Worm (Caenorhabditis elegans) whole organism, mixed stage, embryonic: ENCODE measurements around the gene sup-35.

ENCODE experiments used
- M03D4.4 ChIP-seq: sonication (generic microtip); optimal IDR thresholded peaks from 2 replicates; lab custom pipeline; 2017; ENCODE audit warnings: mild to moderate bottlenecking, missing genetic modification characterization, missing compliant biosample characterization
- bed-3 ChIP-seq: fragments of 200-800 bp; sonication (Bioruptor generic); optimal IDR thresholded peaks from 3 replicates; lab custom pipeline; 2018; ENCODE audit warnings: mild to moderate bottlenecking, missing genetic modification characterization, moderate library complexity, missing compliant biosample characterization
- blmp-1 ChIP-seq: fragments of 150-350 bp; optimal IDR thresholded peaks from 2 replicates; lab custom pipeline; 2014; ENCODE audit warnings: missing biosample characterization, missing genetic modification characterization
- ceh-39 ChIP-seq: fragments of 150-350 bp; optimal IDR thresholded peaks from 2 replicates; lab custom pipeline; 2014; ENCODE audit warnings: missing biosample characterization, missing genetic modification characterization
- ceh-83 ChIP-seq: fragments of 200-800 bp; sonication (Bioruptor generic); optimal IDR thresholded peaks from 2 replicates; lab custom pipeline; 2018; ENCODE audit warnings: mild to moderate bottlenecking, missing genetic modification characterization, missing compliant biosample characterization
- cnd-1 ChIP-seq: fragments of 200-800 bp; sonication (Bioruptor generic); optimal IDR thresholded peaks from 2 replicates; lab custom pipeline; 2018; ENCODE audit warnings: mild to moderate bottlenecking, missing genetic modification characterization, missing compliant biosample characterization
- drap-1 ChIP-seq: fragments of 200-800 bp; sonication (Bioruptor generic); optimal IDR thresholded peaks from 3 replicates; lab custom pipeline; 2018; ENCODE audit warnings: mild to moderate bottlenecking, missing genetic modification characterization, missing compliant biosample characterization
- elt-1 ChIP-seq: sonication (generic microtip); optimal IDR thresholded peaks from 2 replicates; lab custom pipeline; 2017; ENCODE audit warnings: missing genetic modification characterization, mild to moderate bottlenecking, missing compliant biosample characterization, antibody characterized with exemption, moderate library complexity, borderline replicate concordance; ENCODE audit not compliant: insufficient read depth
- elt-3 ChIP-seq: fragments of 150-350 bp; optimal IDR thresholded peaks from 2 replicates; lab custom pipeline; 2014; ENCODE audit warnings: missing biosample characterization, missing genetic modification characterization
- ham-2 ChIP-seq: fragments of 200-800 bp; sonication (Bioruptor generic); optimal IDR thresholded peaks from 2 replicates; lab custom pipeline; 2018; ENCODE audit warnings: mild to moderate bottlenecking, missing genetic modification characterization, missing compliant biosample characterization
- hlh-1 ChIP-seq: fragments of 150-350 bp; optimal IDR thresholded peaks from 2 replicates; lab custom pipeline; 2014; ENCODE audit warnings: missing biosample characterization, missing genetic modification reagents, missing genetic modification characterization
- lin-13 ChIP-seq: fragments of 150-350 bp; optimal IDR thresholded peaks from 2 replicates; lab custom pipeline; 2014; ENCODE audit warnings: missing biosample characterization, missing genetic modification characterization
- lin-32 ChIP-seq: fragments of 200-800 bp; sonication (Bioruptor generic); optimal IDR thresholded peaks from 2 replicates; lab custom pipeline; 2018; ENCODE audit warnings: mild to moderate bottlenecking, missing genetic modification characterization, missing compliant biosample characterization
- lsy-2 ChIP-seq: fragments of 150-350 bp; optimal IDR thresholded peaks from 2 replicates; lab custom pipeline; 2014; ENCODE audit warnings: missing biosample characterization, missing genetic modification characterization
- mab-5 ChIP-seq: fragments of 150-350 bp; optimal IDR thresholded peaks from 2 replicates; lab custom pipeline; 2014; ENCODE audit warnings: missing biosample characterization, missing genetic modification characterization
- mep-1 ChIP-seq: fragments of 150-350 bp; optimal IDR thresholded peaks from 2 replicates; lab custom pipeline; 2017; ENCODE audit warnings: missing biosample characterization, missing genetic modification reagents, missing genetic modification characterization, inconsistent platforms
- mls-2 ChIP-seq: sonication (generic microtip); optimal IDR thresholded peaks from 2 replicates; lab custom pipeline; 2016; ENCODE audit warnings: mild to moderate bottlenecking, missing genetic modification characterization, moderate library complexity, missing compliant biosample characterization
- nhr-12 ChIP-seq: fragments of 150-350 bp; optimal IDR thresholded peaks from 2 replicates; lab custom pipeline; 2014; ENCODE audit warnings: missing biosample characterization, missing genetic modification characterization
- nhr-2 ChIP-seq: fragments of 150-350 bp; optimal IDR thresholded peaks from 2 replicates; lab custom pipeline; 2014; ENCODE audit warnings: missing biosample characterization, missing genetic modification characterization
- nhr-237 ChIP-seq: fragments of 150-350 bp; optimal IDR thresholded peaks from 2 replicates; lab custom pipeline; 2014; ENCODE audit warnings: missing biosample characterization, missing genetic modification characterization
- nhr-28 ChIP-seq: fragments of 150-350 bp; optimal IDR thresholded peaks from 2 replicates; lab custom pipeline; 2014; ENCODE audit warnings: missing biosample characterization, missing genetic modification characterization
- nhr-76 ChIP-seq: sonication (generic microtip); optimal IDR thresholded peaks from 2 replicates; lab custom pipeline; 2017; ENCODE audit warnings: missing biosample characterization, missing genetic modification characterization
- pha-4 ChIP-seq: fragments of 150-350 bp; optimal IDR thresholded peaks from 2 replicates; lab custom pipeline; 2018; ENCODE audit warnings: missing biosample characterization, missing genetic modification reagents, missing genetic modification characterization
- sem-2 ChIP-seq: fragments of 200-800 bp; sonication (Bioruptor generic); optimal IDR thresholded peaks from 2 replicates; lab custom pipeline; 2018; ENCODE audit warnings: mild to moderate bottlenecking, missing genetic modification characterization, missing compliant biosample characterization
- snpc-4 ChIP-seq: fragments of 150-350 bp; optimal IDR thresholded peaks from 2 replicates; lab custom pipeline; 2014; ENCODE audit warnings: missing biosample characterization, missing genetic modification characterization
- sptf-1 ChIP-seq: sonication (generic microtip); optimal IDR thresholded peaks from 2 replicates; lab custom pipeline; 2017; ENCODE audit warnings: mild to moderate bottlenecking, missing genetic modification characterization, moderate library complexity, missing compliant biosample characterization
- tbx-8 ChIP-seq: fragments of 200-800 bp; sonication (Bioruptor generic); optimal IDR thresholded peaks from 2 replicates; lab custom pipeline; 2018; ENCODE audit warnings: mild to moderate bottlenecking, missing genetic modification characterization, moderate library complexity, missing compliant biosample characterization
- unc-120 ChIP-seq: sonication (generic microtip); optimal IDR thresholded peaks from 2 replicates; lab custom pipeline; 2017; ENCODE audit warnings: missing genetic modification characterization, missing compliant biosample characterization; ENCODE audit not compliant: poor library complexity, severe bottlenecking
- unc-39 ChIP-seq: fragments of 150-350 bp; optimal IDR thresholded peaks from 2 replicates; lab custom pipeline; 2014; ENCODE audit warnings: missing biosample characterization, missing genetic modification characterization
- unc-62 ChIP-seq: fragments of 150-350 bp; optimal IDR thresholded peaks from 2 replicates; lab custom pipeline; 2014; ENCODE audit warnings: missing biosample characterization, missing genetic modification reagents, missing genetic modification characterization
- zip-8 ChIP-seq: fragments of 150-350 bp; optimal IDR thresholded peaks from 2 replicates; lab custom pipeline; 2014; ENCODE audit warnings: missing biosample characterization, missing genetic modification characterization

sup-35 gene

DNA sequence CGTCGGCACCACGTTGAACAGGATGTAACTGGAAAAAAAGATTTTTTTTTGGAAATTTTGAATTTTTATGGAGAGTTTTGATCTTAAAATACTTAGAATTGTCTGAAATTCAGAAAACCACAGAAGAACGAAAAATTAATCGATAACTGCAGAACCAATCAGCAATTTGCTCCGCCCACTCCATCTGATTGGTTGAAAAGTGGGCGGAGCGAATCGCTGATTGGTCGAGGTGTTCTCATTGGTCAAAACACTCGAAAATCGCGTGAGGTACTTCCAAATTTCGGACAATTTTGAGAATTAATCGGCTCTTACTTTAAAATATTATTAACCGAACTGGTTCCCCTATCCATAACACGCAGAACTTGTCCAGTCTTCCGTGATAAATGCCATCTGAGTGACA is 23.3 kb downstream of the sup-35 start:
- TF ChIP-seq bed-3 (GFP tag; lab: Kevin White, UChicago) (no peak), elt-3 (tag; lab: Kevin White, UChicago) (no peak), nhr-2 (no peak), nhr-76 (tag; lab: Kevin White, UChicago) (no peak), lin-13 (tag; lab: Kevin White, UChicago) (no peak), sem-2 (no peak), lin-32 (GFP tag; lab: Kevin White, UChicago) (no peak), M03D4.4 (tag; lab: Kevin White, UChicago) (no peak), lsy-2 (no peak), unc-39 (tag; lab: Kevin White, UChicago) (no peak), pha-4 (tag; lab: Kevin White, UChicago) (no peak)

- TF ChIP-seq lin-32 (GFP tag; lab: Kevin White, UChicago) (no peak), ham-2 (GFP tag; lab: Kevin White, UChicago) (no peak), nhr-12 (tag; lab: Kevin White, UChicago) (no peak), mls-2 (tag; lab: Kevin White, UChicago) (peak; percentile 18), cnd-1 (peak; percentile 46), sptf-1 (peak; percentile 56), unc-120 (tag; lab: Kevin White, UChicago) (no peak), elt-1 (tag; lab: Kevin White, UChicago) (no peak)
Measured at ce11 chrIII:11093489-11093888, 25.5 kb downstream of the sup-35 start.

- TF ChIP-seq M03D4.4 (tag; lab: Kevin White, UChicago) = peak; percentile 6
- no peak for TF ChIP-seq ham-2 (GFP tag; lab: Kevin White, UChicago)
- TF ChIP-seq blmp-1 (tag; lab: Kevin White, UChicago) = no peak
- peak; percentile 78 for TF ChIP-seq sptf-1
- peak; percentile 43 for TF ChIP-seq cnd-1
- peak; percentile 34 for TF ChIP-seq bed-3 (GFP tag; lab: Kevin White, UChicago)
- peak; percentile 67 for TF ChIP-seq lin-32 (GFP tag; lab: Kevin White, UChicago)
- TF ChIP-seq, all 35 proteins: peak for 5
Measured at ce11 chrIII:11091651-11092278, 27.3 kb downstream of the sup-35 start.

ce11 chrIII:11090870-11091386 is 28.1 kb downstream of the sup-35 start:
- TF ChIP-seq zip-8 (tag; lab: Kevin White, UChicago) (no peak), blmp-1 (tag; lab: Kevin White, UChicago) (no peak), M03D4.4 (tag; lab: Kevin White, UChicago) (no peak), sptf-1 (no peak)

- TF ChIP-seq nhr-28 (tag; lab: Kevin White, UChicago) = no peak
- TF ChIP-seq pha-4 (tag; lab: Kevin White, UChicago) = no peak
- TF ChIP-seq nhr-2 = peak; percentile 49
- TF ChIP-seq sem-2 = no peak
- no peak for TF ChIP-seq M03D4.4 (tag; lab: Kevin White, UChicago)
- TF ChIP-seq mep-1 (tag; lab: Kevin White, UChicago) = no peak
- peak; percentile 37 for TF ChIP-seq lin-13 (tag; lab: Kevin White, UChicago)
- TF ChIP-seq zip-8 (tag; lab: Kevin White, UChicago) = peak; percentile 65
Measured at ce11 chrIII:11090112-11090648, 28.8 kb downstream of the sup-35 start.

ce11 chrIII:11088187-11088586 is 30.8 kb downstream of the sup-35 start, which contains the start of gene W09D6.5:
TSS of gene W09D6.5 (plus strand) at chrIII:11088487.
- TF ChIP-seq unc-39 (tag; lab: Kevin White, UChicago) (no peak), unc-62 (GFP tag; lab: Kevin White, UChicago) (no peak), ceh-83 (GFP tag; lab: Kevin White, UChicago) (no peak), pha-4 (tag; lab: Kevin White, UChicago) (no peak), blmp-1 (tag; lab: Kevin White, UChicago) (no peak), mab-5 (tag; lab: Kevin White, UChicago) (no peak), snpc-4 (tag; lab: Kevin White, UChicago) (no peak), hlh-1 (tag; lab: Kevin White, UChicago) (no peak), ceh-39 (tag; lab: Kevin White, UChicago) (no peak), nhr-237 (no peak), drap-1 (GFP tag; lab: Kevin White, UChicago) (no peak), zip-8 (tag; lab: Kevin White, UChicago) (no peak), lin-32 (GFP tag; lab: Kevin White, UChicago) (no peak), mep-1 (tag; lab: Kevin White, UChicago) (no peak), sptf-1 (no peak), tbx-8 (GFP tag; lab: Kevin White, UChicago) (no peak), mls-2 (tag; lab: Kevin White, UChicago) (no peak), nhr-76 (tag; lab: Kevin White, UChicago) (no peak)
